Fruit fly (Drosophila melanogaster) whole organism, embryonic: ENCODE results near the gene CG8319.

ENCODE experiments used
- Bteb2 ChIP-seq: fragments of 200-800 bp; sonication (Bioruptor generic); optimal IDR thresholded peaks from 2 replicates; lab custom pipeline; 2016; ENCODE audit warnings: missing biosample characterization, missing genetic modification characterization
- CG11398 ChIP-seq: fragments of 200-800 bp; sonication (Bioruptor generic); optimal IDR thresholded peaks from 2 replicates; lab custom pipeline; 2016; ENCODE audit warnings: missing biosample characterization, missing genetic modification characterization
- CG11456 ChIP-seq: fragments of 200-800 bp; sonication (Bioruptor generic); IDR thresholded peaks from 3 replicates; pipeline ENCODE4 v1.3.6; 2022; ENCODE audit warnings: missing biosample characterization, missing genetic modification characterization
- CG11696 ChIP-seq: fragments of 200-800 bp; sonication (Bioruptor generic); IDR thresholded peaks from 2 replicates; pipeline ENCODE4 v1.3.6; 2022; ENCODE audit warnings: missing biosample characterization, missing genetic modification characterization
- CG13775 ChIP-seq: fragments of 200-800 bp; sonication (Bioruptor generic); optimal IDR thresholded peaks from 3 replicates; lab custom pipeline; 2017; ENCODE audit warnings: missing biosample characterization, mild to moderate bottlenecking, missing genetic modification characterization
- CG17385 ChIP-seq: fragments of 200-800 bp; sonication (Bioruptor generic); optimal IDR thresholded peaks from 3 replicates; lab custom pipeline; 2018; ENCODE audit warnings: missing biosample characterization, mild to moderate bottlenecking, missing genetic modification characterization
- CG17568 ChIP-seq: fragments of 200-800 bp; sonication (Bioruptor generic); optimal IDR thresholded peaks from 2 replicates; lab custom pipeline; 2018; ENCODE audit warnings: missing biosample characterization, mild to moderate bottlenecking, missing genetic modification characterization, moderate library complexity
- CG2120 ChIP-seq: fragments of 200-800 bp; sonication (Bioruptor generic); optimal IDR thresholded peaks from 3 replicates; lab custom pipeline; 2016; ENCODE audit warnings: missing biosample characterization, missing genetic modification characterization
- CG2129 ChIP-seq: fragments of 200-800 bp; sonication (Bioruptor generic); IDR thresholded peaks from 2 replicates; pipeline ENCODE4 v1.3.6; 2022; ENCODE audit warnings: missing biosample characterization, missing genetic modification characterization; ENCODE audit not compliant: partially characterized antibody
- CG2199 ChIP-seq: fragments of 200-800 bp; sonication (Bioruptor generic); IDR thresholded peaks from 3 replicates; pipeline ENCODE4 v1.3.6; 2022; ENCODE audit warnings: missing biosample characterization, missing genetic modification characterization
- CG34422 ChIP-seq: fragments of 200-800 bp; sonication (Bioruptor generic); IDR thresholded peaks from 3 replicates; pipeline ENCODE4 v1.3.6; 2022; ENCODE audit warnings: missing biosample characterization, missing genetic modification characterization
- CG4360 ChIP-seq: fragments of 200-800 bp; sonication (Bioruptor generic); IDR thresholded peaks from 2 replicates; pipeline ENCODE4 v1.3.6; 2022; ENCODE audit warnings: missing biosample characterization, missing genetic modification characterization
- CG6813 ChIP-seq: fragments of 200-800 bp; sonication (Bioruptor generic); optimal IDR thresholded peaks from 2 replicates; lab custom pipeline; 2017; ENCODE audit warnings: missing biosample characterization, missing genetic modification characterization, mild to moderate bottlenecking, moderate library complexity, missing genetic modification reagents
- CG9797 ChIP-seq: fragments of 200-800 bp; sonication (Bioruptor generic); optimal IDR thresholded peaks from 3 replicates; lab custom pipeline; 2018; ENCODE audit warnings: missing biosample characterization, mild to moderate bottlenecking, missing genetic modification characterization
- CHES-1-like ChIP-seq: fragments of 200-800 bp; sonication (Bioruptor generic); optimal IDR thresholded peaks from 2 replicates; lab custom pipeline; 2016; ENCODE audit warnings: missing biosample characterization, missing genetic modification characterization
- CkIIα-i1 ChIP-seq: fragments of 200-800 bp; sonication (Bioruptor generic); IDR thresholded peaks from 2 replicates; pipeline ENCODE4 v1.3.6; 2022; ENCODE audit warnings: missing biosample characterization, missing genetic modification characterization
- Drgx ChIP-seq: fragments of 200-800 bp; sonication (Bioruptor generic); IDR thresholded peaks from 2 replicates; pipeline ENCODE4 v1.3.6; 2022; ENCODE audit warnings: missing biosample characterization, missing genetic modification characterization
- ERR ChIP-seq: fragments of 200-800 bp; sonication (Bioruptor generic); optimal IDR thresholded peaks from 2 replicates; lab custom pipeline; 2016; ENCODE audit warnings: missing biosample characterization, missing genetic modification characterization
- HHEX ChIP-seq: fragments of 200-800 bp; sonication (Bioruptor generic); optimal IDR thresholded peaks from 3 replicates; lab custom pipeline; 2017; ENCODE audit warnings: missing biosample characterization, mild to moderate bottlenecking, missing genetic modification characterization, missing genetic modification reagents
- HLHmδ ChIP-seq: fragments of 200-800 bp; sonication (Bioruptor generic); optimal IDR thresholded peaks from 2 replicates; lab custom pipeline; 2018; ENCODE audit warnings: missing biosample characterization, mild to moderate bottlenecking, missing genetic modification characterization, moderate library complexity
- HmgZ ChIP-seq: fragments of 200-800 bp; sonication (Bioruptor generic); optimal IDR thresholded peaks from 2 replicates; lab custom pipeline; 2018; ENCODE audit warnings: missing biosample characterization, mild to moderate bottlenecking, missing genetic modification characterization
- Hsf ChIP-seq: fragments of 200-800 bp; sonication (Bioruptor generic); optimal IDR thresholded peaks from 3 replicates; lab custom pipeline; 2016; ENCODE audit warnings: missing biosample characterization, missing genetic modification characterization
- Lhr ChIP-seq: fragments of 200-800 bp; sonication (Bioruptor generic); optimal IDR thresholded peaks from 3 replicates; lab custom pipeline; 2017; ENCODE audit warnings: mild to moderate bottlenecking, missing biosample characterization, missing genetic modification reagents, missing genetic modification characterization
- Med ChIP-seq: fragments of 200-800 bp; sonication (Bioruptor generic); peaks from one replicate; lab custom pipeline; 2016; ENCODE audit warnings: missing biosample characterization, missing genetic modification characterization, mild to moderate bottlenecking, inconsistent platforms, moderate library complexity
- NfI ChIP-seq: fragments of 200-800 bp; sonication (Bioruptor generic); optimal IDR thresholded peaks from 3 replicates; lab custom pipeline; 2018; ENCODE audit warnings: missing biosample characterization, mild to moderate bottlenecking, missing genetic modification characterization, moderate library complexity
- Oaz ChIP-seq: fragments of 200-800 bp; sonication (Bioruptor generic); IDR thresholded peaks from 2 replicates; pipeline ENCODE4 v1.3.6; 2022; ENCODE audit warnings: missing biosample characterization, missing genetic modification characterization
- Side ChIP-seq: fragments of 200-800 bp; sonication (Bioruptor generic); optimal IDR thresholded peaks from 2 replicates; lab custom pipeline; 2016; ENCODE audit warnings: missing biosample characterization, missing genetic modification characterization
- Xbp1 ChIP-seq: fragments of 200-800 bp; sonication (Bioruptor generic); optimal IDR thresholded peaks from 3 replicates; lab custom pipeline; 2016; ENCODE audit warnings: missing biosample characterization, mild to moderate bottlenecking, missing genetic modification characterization
- abd-A ChIP-seq: fragments of 200-800 bp; sonication (Bioruptor generic); optimal IDR thresholded peaks from 3 replicates; lab custom pipeline; 2019; ENCODE audit warnings: missing biosample characterization, mild to moderate bottlenecking, missing genetic modification characterization, moderate library complexity
- ato ChIP-seq: fragments of 200-800 bp; sonication (Bioruptor generic); IDR thresholded peaks from 2 replicates; pipeline ENCODE4 v1.3.6; 2022; ENCODE audit warnings: missing biosample characterization, missing genetic modification characterization; ENCODE audit not compliant: partially characterized antibody
- bcd ChIP-seq: fragments of 200-800 bp; sonication (Bioruptor generic); optimal IDR thresholded peaks from 2 replicates; lab custom pipeline; 2017; ENCODE audit warnings: missing biosample characterization, mild to moderate bottlenecking, missing genetic modification characterization
- btn ChIP-seq: fragments of 200-800 bp; sonication (Bioruptor generic); optimal IDR thresholded peaks from 2 replicates; lab custom pipeline; 2016; ENCODE audit warnings: missing biosample characterization, missing genetic modification characterization
- cas ChIP-seq: fragments of 200-800 bp; sonication (Bioruptor generic); IDR thresholded peaks from 2 replicates; pipeline ENCODE4 v1.3.6; 2022; ENCODE audit warnings: missing biosample characterization, missing genetic modification characterization
- exex ChIP-seq: fragments of 200-800 bp; sonication (Bioruptor generic); optimal IDR thresholded peaks from 4 replicates; lab custom pipeline; 2018; ENCODE audit warnings: missing biosample characterization, mild to moderate bottlenecking, missing genetic modification characterization, moderate library complexity
- fd3F ChIP-seq: fragments of 200-800 bp; sonication (Bioruptor generic); optimal IDR thresholded peaks from 2 replicates; lab custom pipeline; 2018; ENCODE audit warnings: missing biosample characterization, mild to moderate bottlenecking, missing genetic modification characterization, moderate library complexity
- gfzf ChIP-seq: fragments of 200-800 bp; sonication (Bioruptor generic); optimal IDR thresholded peaks from 2 replicates; lab custom pipeline; 2016; ENCODE audit warnings: missing biosample characterization, mild to moderate bottlenecking, missing genetic modification characterization, moderate library complexity
- grn ChIP-seq: fragments of 200-800 bp; sonication (Bioruptor generic); optimal IDR thresholded peaks from 3 replicates; lab custom pipeline; 2017; ENCODE audit warnings: missing biosample characterization, missing genetic modification characterization
- nau ChIP-seq: fragments of 200-800 bp; sonication (Bioruptor generic); optimal IDR thresholded peaks from 3 replicates; lab custom pipeline; 2017; ENCODE audit warnings: missing biosample characterization, mild to moderate bottlenecking, missing genetic modification characterization, missing genetic modification reagents
- nerfin-1 ChIP-seq: fragments of 200-800 bp; sonication (Bioruptor generic); optimal IDR thresholded peaks from 3 replicates; lab custom pipeline; 2019; ENCODE audit warnings: missing biosample characterization, mild to moderate bottlenecking, missing genetic modification characterization, moderate library complexity
- peb ChIP-seq: fragments of 200-800 bp; sonication (Bioruptor generic); IDR thresholded peaks from 2 replicates; pipeline ENCODE4 v1.3.6; 2022; ENCODE audit warnings: missing biosample characterization, missing genetic modification characterization
- pho ChIP-seq: fragments of 200-800 bp; sonication (Bioruptor generic); optimal IDR thresholded peaks from 2 replicates; lab custom pipeline; 2016; ENCODE audit warnings: missing biosample characterization, missing genetic modification characterization
- pros ChIP-seq: fragments of 200-800 bp; sonication (Bioruptor generic); optimal IDR thresholded peaks from 3 replicates; lab custom pipeline; 2019; ENCODE audit warnings: missing biosample characterization, mild to moderate bottlenecking, missing genetic modification characterization, moderate library complexity
- pzg ChIP-seq: fragments of 200-800 bp; sonication (Bioruptor generic); optimal IDR thresholded peaks from 3 replicates; lab custom pipeline; 2018; ENCODE audit warnings: missing biosample characterization, mild to moderate bottlenecking, missing genetic modification characterization, moderate library complexity
- rib ChIP-seq: fragments of 200-800 bp; sonication (Bioruptor generic); IDR thresholded peaks from 2 replicates; pipeline ENCODE4 v1.3.6; 2022; ENCODE audit warnings: missing biosample characterization, missing genetic modification characterization
- sens ChIP-seq: fragments of 200-800 bp; sonication (Bioruptor generic); peaks from one replicate; lab custom pipeline; 2016; ENCODE audit warnings: missing biosample characterization, missing genetic modification characterization
- sima ChIP-seq: fragments of 200-800 bp; sonication (Bioruptor generic); optimal IDR thresholded peaks from 2 replicates; lab custom pipeline; 2016; ENCODE audit warnings: missing biosample characterization, missing genetic modification characterization
- slou ChIP-seq: fragments of 200-800 bp; sonication (Bioruptor generic); optimal IDR thresholded peaks from 3 replicates; lab custom pipeline; 2016; ENCODE audit warnings: missing biosample characterization, missing genetic modification characterization
- unpg ChIP-seq: fragments of 200-800 bp; sonication (Bioruptor generic); optimal IDR thresholded peaks from 3 replicates; lab custom pipeline; 2018; ENCODE audit warnings: missing biosample characterization, mild to moderate bottlenecking, missing genetic modification characterization, moderate library complexity
- vfl ChIP-seq: fragments of 200-800 bp; sonication (Bioruptor generic); optimal IDR thresholded peaks from 2 replicates; lab custom pipeline; 2016; ENCODE audit warnings: missing biosample characterization, missing genetic modification characterization
- vnd ChIP-seq: fragments of 200-800 bp; sonication (Bioruptor generic); IDR thresholded peaks from 3 replicates; pipeline ENCODE4 v1.3.6; 2022; ENCODE audit warnings: missing biosample characterization, missing genetic modification characterization; ENCODE audit not compliant: partially characterized antibody
- wdn ChIP-seq: fragments of 200-800 bp; sonication (Bioruptor generic); IDR thresholded peaks from 2 replicates; pipeline ENCODE4 v1.3.6; 2022; ENCODE audit warnings: missing biosample characterization, missing genetic modification characterization

The CG8319 gene

dm6 chr3R:9630633-9631095 is 3.5 kb downstream of the CG8319 start, which contains the start of gene Calr (continued):
- TF ChIP-seq Lhr = peak; percentile 93
- TF ChIP-seq btn (GFP tag; lab: Kevin White, UChicago) = no peak
- peak; percentile 38 for TF ChIP-seq exex (tag; lab: Kevin White, UChicago)
- TF ChIP-seq CG11398 = no peak
- no peak for TF ChIP-seq CkIIα-i1 (GFP tag; lab: Robert Waterston, UW)
- no peak for TF ChIP-seq cas
- TF ChIP-seq CG17568 (GFP tag; lab: Kevin White, UChicago) = no peak
- TF ChIP-seq Drgx (GFP tag; lab: Robert Waterston, UW) = no peak
- TF ChIP-seq bcd (GFP tag; lab: Kevin White, UChicago) = peak; percentile 36
- peak; percentile 33 for TF ChIP-seq nau (GFP tag; lab: Kevin White, UChicago)
- peak; percentile 90 for TF ChIP-seq CG9797 (GFP tag; lab: Kevin White, UChicago)
- TF ChIP-seq rib (GFP tag; lab: Robert Waterston, UW) = no peak
- peak; percentile 15 for TF ChIP-seq sima (GFP tag; lab: Kevin White, UChicago)
- TF ChIP-seq HLHmδ (GFP tag; lab: Kevin White, UChicago) = peak; percentile 63
- TF ChIP-seq CG13775 (GFP tag; lab: Kevin White, UChicago) = peak; percentile 23
- TF ChIP-seq Bteb2 (GFP tag; lab: Kevin White, UChicago) = no peak
- no peak for TF ChIP-seq vnd (GFP tag; lab: Robert Waterston, UW)
- peak; percentile 22 for TF ChIP-seq Side (GFP tag; lab: Kevin White, UChicago)
- TF ChIP-seq Xbp1 (GFP tag; lab: Kevin White, UChicago) = peak; percentile 100
- TF ChIP-seq HmgZ (tag; lab: Kevin White, UChicago) = peak; percentile 51
- TF ChIP-seq CG2120 (GFP tag; lab: Kevin White, UChicago) = peak; percentile 1
- no peak for TF ChIP-seq CG2199 (GFP tag; lab: Robert Waterston, UW)
- TF ChIP-seq peb (GFP tag; lab: Robert Waterston, UW) = no peak
- peak; percentile 83 for TF ChIP-seq pzg (GFP tag; lab: Kevin White, UChicago)
- TF ChIP-seq unpg (GFP tag; lab: Kevin White, UChicago) = peak; percentile 30
- TF ChIP-seq CG6813 = peak; percentile 10
- TF ChIP-seq vfl = no peak
- no peak for TF ChIP-seq Oaz
- TF ChIP-seq pho (GFP tag; lab: Kevin White, UChicago) = no peak
- TF ChIP-seq wdn = no peak
- no peak for TF ChIP-seq fd3F (GFP tag; lab: Kevin White, UChicago)
- peak; percentile 27 for TF ChIP-seq HHEX (GFP tag; lab: Kevin White, UChicago)
- TF ChIP-seq abd-A (tag; lab: Kevin White, UChicago) = peak; percentile 95
- no peak for TF ChIP-seq CG2129 (GFP tag; lab: Robert Waterston, UW)

DNA sequence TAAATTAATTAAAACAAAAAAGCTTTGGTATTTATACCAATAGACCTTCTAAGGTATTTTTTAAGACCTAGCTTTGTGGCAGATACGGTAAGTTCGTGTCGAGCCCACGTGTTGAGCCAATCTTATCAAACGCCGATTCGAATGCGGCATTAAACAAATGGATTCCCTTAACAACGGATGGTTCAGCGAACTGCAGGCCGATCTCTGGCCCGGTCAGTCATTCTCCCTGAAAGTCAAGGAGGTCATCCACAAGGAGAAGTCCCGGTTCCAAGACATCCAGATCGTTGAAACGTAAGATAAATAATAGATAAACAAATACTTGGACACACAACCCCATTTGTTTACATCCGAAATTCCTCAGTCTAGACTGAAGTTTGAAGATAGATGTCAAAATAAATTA is 4.4 kb downstream of the CG8319 start, which contains the start of gene SpdS:
SpdS (plus strand) TSS at position 78 of the 400 bp plus-strand sequence.
- peak; percentile 15 for TF ChIP-seq pros (GFP tag; lab: Kevin White, UChicago)
- no peak for TF ChIP-seq CG11696 (GFP tag; lab: Robert Waterston, UW)
- TF ChIP-seq CHES-1-like (GFP tag; lab: Kevin White, UChicago) = no peak
- no peak for TF ChIP-seq CG11456 (GFP tag; lab: Robert Waterston, UW)
- peak; percentile 79 for TF ChIP-seq ERR (GFP tag; lab: Kevin White, UChicago)
- no peak for TF ChIP-seq slou
- TF ChIP-seq CG4360 (GFP tag; lab: Robert Waterston, UW) = no peak
- peak; percentile 5 for TF ChIP-seq CG17385 (GFP tag; lab: Kevin White, UChicago)
- no peak for TF ChIP-seq grn (GFP tag; lab: Kevin White, UChicago)
- no peak for TF ChIP-seq CG6813
- TF ChIP-seq HmgZ (tag; lab: Kevin White, UChicago) = peak; percentile 21
- peak; percentile 78 for TF ChIP-seq Med
- no peak for TF ChIP-seq Hsf (GFP tag; lab: Kevin White, UChicago)
- TF ChIP-seq gfzf (GFP tag; lab: Kevin White, UChicago) = peak; percentile 57
- peak; percentile 62 for TF ChIP-seq sens
- peak; percentile 29 for TF ChIP-seq nerfin-1 (tag; lab: Kevin White, UChicago)
- TF ChIP-seq ato (GFP tag; lab: Robert Waterston, UW) = no peak
- TF ChIP-seq pzg (GFP tag; lab: Kevin White, UChicago) = peak; percentile 35
- no peak for TF ChIP-seq NfI (GFP tag; lab: Kevin White, UChicago)
- peak; percentile 72; the same call in 1 of the 3 replicates for TF ChIP-seq CG34422 (GFP tag; lab: Robert Waterston, UW)
